Worm (Caenorhabditis elegans): Measurements from ENCODE around the gene ergi-2.

ergi-2 gene

DNA sequence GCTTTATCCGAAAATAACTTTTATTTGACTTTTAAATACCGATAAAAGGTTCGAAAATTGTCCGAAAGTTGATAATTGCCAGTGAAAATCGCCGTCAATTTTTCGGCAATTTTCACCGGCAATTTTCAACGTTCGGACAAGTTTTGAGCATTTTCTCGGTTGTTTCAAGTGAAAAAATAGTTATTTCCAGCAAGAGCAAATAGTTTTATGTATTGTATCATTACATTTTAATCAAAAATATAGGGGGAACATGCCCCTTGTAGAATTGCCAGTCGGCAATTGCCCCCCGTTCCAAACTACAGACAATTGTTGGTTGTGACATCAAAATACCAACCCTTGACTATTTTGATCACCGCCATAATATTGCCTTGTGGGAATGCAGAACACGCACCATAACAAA, 44.7 kb downstream of the ergi-2 start, which contains the start of gene rgs-10:
Gene rgs-10, plus strand, starts transcription at position 301 of the 400 bp plus-strand sequence.
- TF ChIP-seq drap-1 (GFP tag; optimal IDR thresholded peaks at IDR 0.05) (no peak), mep-1 (tag; optimal IDR thresholded peaks at IDR 0.05) (no peak), sem-2 (GFP tag; optimal IDR thresholded peaks at IDR 0.05) (no peak), lsy-2 (tag; optimal IDR thresholded peaks at IDR 0.05) (no peak), unc-39 (tag; optimal IDR thresholded peaks at IDR 0.05) (no peak), nhr-237 (tag; optimal IDR thresholded peaks at IDR 0.05) (no peak), ceh-83 (GFP tag; optimal IDR thresholded peaks at IDR 0.05) (no peak), nhr-28 (tag; optimal IDR thresholded peaks at IDR 0.05) (no peak), unc-120 (tag; optimal IDR thresholded peaks at IDR 0.05; ENCODE audit: poor library complexity, severe bottlenecking) (no peak), lin-32 (GFP tag; optimal IDR thresholded peaks at IDR 0.05) (no peak), cnd-1 (tag; optimal IDR thresholded peaks at IDR 0.05) (no peak), ceh-39 (tag; optimal IDR thresholded peaks at IDR 0.05) (no peak), nhr-76 (tag; optimal IDR thresholded peaks at IDR 0.05) (no peak)

DNA sequence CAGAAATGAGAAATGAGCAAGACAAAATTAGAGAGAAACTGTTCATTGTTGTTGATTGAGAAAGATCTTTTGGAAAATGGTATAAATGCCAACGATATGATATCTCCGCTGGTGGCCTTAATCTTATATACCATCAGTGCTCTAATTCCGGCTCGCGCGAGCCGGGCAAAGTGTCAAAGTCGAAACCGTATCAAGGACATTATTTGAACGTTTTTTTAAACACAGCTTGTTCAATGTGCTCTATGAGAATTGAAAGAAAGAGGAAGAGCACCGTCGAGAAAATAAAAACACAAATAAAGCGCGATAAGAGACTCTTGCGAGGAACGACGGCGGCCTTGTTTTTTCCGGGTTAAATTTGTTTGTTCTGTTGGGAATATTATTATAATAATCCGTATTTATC, 45.6 kb downstream of the ergi-2 start, which contains the start of gene idpp-3:
Gene idpp-3, minus strand, starts transcription at position 101 of the 400 bp plus-strand sequence.
- TF ChIP-seq hlh-1 (tag; optimal IDR thresholded peaks at IDR 0.05) (no peak), lsy-2 (tag; optimal IDR thresholded peaks at IDR 0.05) (no peak), nhr-2 (tag; optimal IDR thresholded peaks at IDR 0.05) (no peak), M03D4.4 (tag; optimal IDR thresholded peaks at IDR 0.05) (no peak), ham-2 (GFP tag; optimal IDR thresholded peaks at IDR 0.05) (no peak)

DNA sequence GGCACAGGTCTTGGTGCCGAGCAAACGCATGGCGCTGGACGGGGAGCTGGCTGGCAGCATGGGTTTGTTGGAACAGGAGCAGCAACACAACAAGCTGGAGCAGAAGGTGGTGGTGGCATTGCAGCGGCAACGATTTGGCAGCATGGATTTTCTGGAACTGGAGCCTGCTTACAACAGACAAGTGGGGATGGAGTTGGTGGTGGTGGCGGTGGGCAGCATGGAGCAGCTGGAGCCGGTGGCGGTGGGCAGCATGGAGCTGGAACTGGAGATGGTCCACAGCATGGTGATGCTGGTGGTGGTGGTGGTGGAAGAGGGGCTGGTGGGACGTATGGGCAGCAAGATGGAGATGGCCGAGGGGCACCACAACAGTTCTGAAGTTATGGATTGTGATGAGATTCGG, 46.3 kb downstream of the ergi-2 start:
- TF ChIP-seq pha-4 (tag; optimal IDR thresholded peaks at IDR 0.05) (no peak), cnd-1 (tag; optimal IDR thresholded peaks at IDR 0.05) (no peak), mab-5 (tag; optimal IDR thresholded peaks at IDR 0.05) (no peak), unc-62 (GFP tag; optimal IDR thresholded peaks at IDR 0.05) (no peak), zip-8 (tag; optimal IDR thresholded peaks at IDR 0.05) (no peak), snpc-4 (tag; optimal IDR thresholded peaks at IDR 0.05) (no peak), elt-3 (tag; optimal IDR thresholded peaks at IDR 0.05) (no peak), nhr-12 (tag; optimal IDR thresholded peaks at IDR 0.05) (no peak), flh-1 (GFP tag; optimal IDR thresholded peaks at IDR 0.05) (no peak), ham-2 (GFP tag; optimal IDR thresholded peaks at IDR 0.05) (no peak)

DNA sequence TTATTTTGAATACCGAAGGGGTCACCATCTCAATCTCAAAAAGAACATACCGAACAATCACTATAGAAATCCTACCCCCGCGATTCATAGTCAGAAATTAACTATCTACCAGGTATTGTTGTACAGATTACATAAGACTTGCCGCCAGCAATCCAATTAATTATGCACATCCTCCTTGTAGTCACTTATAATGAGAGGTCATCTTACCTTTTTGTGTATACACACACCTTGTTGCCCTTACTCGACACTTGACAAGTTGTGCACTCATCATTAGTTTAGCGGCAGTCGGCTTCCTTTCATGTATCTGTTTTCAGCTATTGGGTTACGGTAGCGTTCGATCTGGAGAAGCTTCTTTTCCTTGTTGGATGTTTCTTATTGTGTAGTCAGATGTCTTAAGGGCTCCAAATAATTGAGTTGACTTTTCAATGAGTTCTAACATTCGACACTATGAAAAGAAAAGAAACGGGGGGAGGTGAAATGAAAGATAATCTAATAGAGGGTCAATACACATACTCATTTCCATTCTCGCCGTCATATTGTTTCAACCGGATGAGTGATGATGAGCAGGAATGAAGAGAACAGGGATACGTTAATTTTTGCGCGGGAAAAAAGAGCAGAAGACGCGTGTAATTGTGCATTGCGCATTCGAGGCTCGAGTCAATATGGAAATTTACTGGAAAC, 47.6 kb downstream of the ergi-2 start:
- TF ChIP-seq ces-1 (GFP tag; optimal IDR thresholded peaks at IDR 0.05) (peak; percentile 91), nhr-2 (tag; optimal IDR thresholded peaks at IDR 0.05) (peak; percentile 96), unc-39 (tag; optimal IDR thresholded peaks at IDR 0.05) (no peak), lsy-2 (tag; optimal IDR thresholded peaks at IDR 0.05) (no peak)

DNA sequence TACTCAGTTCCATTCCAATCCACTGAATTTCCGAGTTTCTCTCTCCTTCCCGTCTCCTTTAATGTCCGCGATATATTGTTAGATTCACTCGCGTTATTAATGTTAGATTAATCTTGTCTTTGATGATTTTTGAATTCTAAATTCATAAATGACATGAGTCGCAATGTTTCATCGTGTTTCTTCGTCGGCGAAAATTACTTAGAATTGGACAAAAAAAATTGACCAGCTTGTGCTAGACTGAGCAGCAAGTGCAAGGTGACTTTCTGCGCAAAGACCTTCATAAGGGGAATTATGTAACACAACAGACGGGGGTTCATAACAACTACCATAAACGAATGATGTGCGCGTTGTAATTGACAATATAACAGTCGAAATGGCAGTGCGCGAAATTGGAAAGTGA, 48.7 kb downstream of the ergi-2 start:
- TF ChIP-seq elt-3 (tag; optimal IDR thresholded peaks at IDR 0.05) (no peak), ces-1 (GFP tag; optimal IDR thresholded peaks at IDR 0.05) (peak; percentile 54)

DNA sequence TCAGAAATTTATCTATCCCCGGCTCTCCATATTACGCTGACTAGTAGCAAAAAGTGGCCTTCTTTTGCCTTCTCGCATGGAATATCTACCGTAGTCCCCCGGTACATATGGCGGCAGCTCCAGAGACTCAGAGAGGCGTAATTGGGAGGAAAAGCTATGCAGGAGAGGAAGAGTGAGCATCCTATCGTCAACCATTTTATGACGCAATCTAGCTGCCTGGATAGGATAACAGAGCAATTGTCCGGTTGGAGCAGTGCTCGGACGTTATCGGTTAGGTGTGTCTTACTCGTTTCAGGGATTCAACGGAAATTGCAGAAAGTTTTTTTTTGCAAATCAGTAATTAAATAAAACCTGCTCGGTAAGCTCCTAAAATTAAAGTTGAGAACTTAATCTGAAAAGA, 49.9 kb downstream of the ergi-2 start:
- peak; percentile 67 for TF ChIP-seq zip-8 (tag; optimal IDR thresholded peaks at IDR 0.05)
- TF ChIP-seq ceh-43 (GFP tag; optimal IDR thresholded peaks at IDR 0.05): no peak
- TF ChIP-seq ces-1 (GFP tag; optimal IDR thresholded peaks at IDR 0.05): peak; percentile 11
- TF ChIP-seq nhr-2 (tag; optimal IDR thresholded peaks at IDR 0.05): no peak
- TF ChIP-seq ztf-11 (tag; optimal IDR thresholded peaks at IDR 0.05): no peak
- TF ChIP-seq M03D4.4 (tag; optimal IDR thresholded peaks at IDR 0.05): no peak
- no peak for TF ChIP-seq flh-1 (GFP tag; optimal IDR thresholded peaks at IDR 0.05)
- TF ChIP-seq ceh-83 (GFP tag; optimal IDR thresholded peaks at IDR 0.05): no peak
- TF ChIP-seq mep-1 (tag; optimal IDR thresholded peaks at IDR 0.05): no peak

DNA sequence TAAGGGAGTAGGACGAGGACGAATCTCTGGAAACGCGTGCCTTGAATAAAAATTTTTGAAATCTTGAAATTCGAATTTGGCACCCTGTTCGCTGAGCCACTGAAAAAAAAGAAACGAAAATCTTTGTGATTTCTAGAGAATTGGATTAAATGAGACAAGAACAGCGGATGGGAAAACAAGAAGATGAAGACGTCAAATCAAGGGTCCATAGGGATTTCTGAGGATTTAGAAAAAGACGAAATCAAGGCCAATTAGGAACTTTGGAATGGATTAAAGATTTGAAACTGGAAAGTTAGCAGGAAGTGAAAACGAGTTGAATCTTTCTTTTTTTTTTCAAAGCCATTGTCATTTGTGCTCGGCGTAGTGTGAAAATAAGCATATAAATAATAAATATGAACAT, 52.6 kb downstream of the ergi-2 start, which contains the start of gene pag-3:
Gene pag-3, minus strand, starts transcription at position 101 of the 400 bp plus-strand sequence.
- TF ChIP-seq drap-1 (GFP tag; optimal IDR thresholded peaks at IDR 0.05) (no peak), ztf-11 (tag; optimal IDR thresholded peaks at IDR 0.05) (no peak), unc-39 (tag; optimal IDR thresholded peaks at IDR 0.05) (no peak), bed-3 (GFP tag; optimal IDR thresholded peaks at IDR 0.05) (no peak), zip-8 (tag; optimal IDR thresholded peaks at IDR 0.05) (no peak), hlh-1 (tag; optimal IDR thresholded peaks at IDR 0.05) (no peak)

Data from whole organism, mixed stage, embryonic.